Fruit fly (Drosophila melanogaster): ENCODE results near the gene CG34242.

dm6 chr3L:12533392-12534070, at the start of gene CG34242, which contains the start of gene Tsf2:
- TF ChIP-seq pad (GFP tag; optimal IDR thresholded peaks at IDR 0.05) (peak; percentile 55), CG12768 (GFP tag; optimal IDR thresholded peaks at IDR 0.05) (peak; percentile 61), Crg-1 (GFP tag; optimal IDR thresholded peaks at IDR 0.05) (no peak), cnc (optimal IDR thresholded peaks at IDR 0.05) (no peak), CG14711 (tag; optimal IDR thresholded peaks at IDR 0.05) (peak; percentile 91), CG7045 (GFP tag; optimal IDR thresholded peaks at IDR 0.05) (no peak), Clk (GFP tag; optimal IDR thresholded peaks at IDR 0.05) (no peak), Mnt (GFP tag; optimal IDR thresholded peaks at IDR 0.05) (no peak), kay (GFP tag; ENCODE audit: borderline replicate concordance) (no peak), CG1620 (GFP tag; optimal IDR thresholded peaks at IDR 0.05) (no peak), toe (GFP tag; optimal IDR thresholded peaks at IDR 0.05) (no peak)

Measured in whole organism, adult.